Fruit fly (Drosophila melanogaster): ENCODE measurements around the gene Rph.

Gene Rph

DNA sequence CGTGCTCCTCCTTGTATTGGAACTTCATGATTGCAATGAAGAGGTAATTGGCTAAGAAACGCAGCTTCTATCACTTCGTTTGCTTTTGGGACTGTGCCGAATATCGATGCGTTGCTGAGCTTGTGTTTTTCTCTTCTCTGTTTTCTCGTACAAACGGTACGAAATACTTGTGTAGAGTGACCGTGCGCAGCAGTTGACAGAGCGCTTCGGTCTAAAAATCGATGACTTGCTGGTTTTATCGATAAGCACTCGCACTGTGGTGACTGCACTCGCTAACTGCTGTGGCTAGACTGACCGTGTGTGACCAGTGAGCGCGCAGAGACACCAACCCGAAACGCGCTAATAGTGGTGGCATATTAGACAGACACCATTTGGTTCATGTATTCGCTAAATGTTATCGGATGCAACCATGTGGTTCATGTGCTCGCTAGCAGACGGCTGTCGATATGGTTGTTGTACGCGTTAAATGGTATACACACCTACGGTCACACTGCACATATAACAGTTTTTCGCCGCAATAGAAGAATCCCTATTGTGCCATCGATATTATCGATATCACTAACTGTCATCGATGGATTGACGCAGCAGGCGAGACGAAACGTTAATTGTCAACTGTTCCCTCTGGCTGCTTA lies 10.7 kb upstream of the Rph start, which contains the start of the genes Atg8a and BTBD9 (continued):
- TF ChIP-seq tap (tag; optimal IDR thresholded peaks at IDR 0.05) (no peak), cwo (GFP tag; optimal IDR thresholded peaks at IDR 0.05) (peak; percentile 18), CG14441 (GFP tag; IDR thresholded peaks at IDR 0.05) (no peak), fd102C (GFP tag; optimal IDR thresholded peaks at IDR 0.05) (no peak), CG7357 (GFP tag; IDR thresholded peaks at IDR 0.05) (no peak), fru (optimal IDR thresholded peaks at IDR 0.05) (no peak), ssp (GFP tag; IDR thresholded peaks at IDR 0.05) (no peak), Dip3 (GFP tag; optimal IDR thresholded peaks at IDR 0.05) (peak; percentile 35), CG6254 (GFP tag; optimal IDR thresholded peaks at IDR 0.05) (no peak), zen (tag; optimal IDR thresholded peaks at IDR 0.05) (peak; percentile 18), HmgD (GFP tag; optimal IDR thresholded peaks at IDR 0.05) (peak; percentile 92), wdn (GFP tag; IDR thresholded peaks at IDR 0.05) (no peak), CoRest (tag; optimal IDR thresholded peaks at IDR 0.05) (no peak), CG14667 (GFP tag; IDR thresholded peaks at IDR 0.05) (no peak), tgo (GFP tag; IDR thresholded peaks at IDR 0.05) (peak; percentile 38; the same call in 2 of the 3 replicates), Gsc (GFP tag; IDR thresholded peaks at IDR 0.05) (no peak), Nf-YC (tag; optimal IDR thresholded peaks at IDR 0.05) (no peak), repo (GFP tag; optimal IDR thresholded peaks at IDR 0.05) (peak; percentile 41), CG11560 (tag; IDR thresholded peaks at IDR 0.05) (peak; percentile 84; the same call in 2 of the 3 replicates), Pdp1 (GFP tag; optimal IDR thresholded peaks at IDR 0.05) (peak in 1 of 2 experiments; percentile 74), CG7556 (GFP tag; optimal IDR thresholded peaks at IDR 0.05) (no peak), CG3995 (GFP tag; optimal IDR thresholded peaks at IDR 0.05) (no peak), CHES-1-like (GFP tag; optimal IDR thresholded peaks at IDR 0.05) (peak; percentile 51), fd96Cb (tag; optimal IDR thresholded peaks at IDR 0.05) (no peak), al (GFP tag; IDR thresholded peaks at IDR 0.05) (no peak), Fer1 (GFP tag; optimal IDR thresholded peaks at IDR 0.05) (peak; percentile 25), slbo (GFP tag; IDR thresholded peaks at IDR 0.05) (0 out of 2 replicates have a peak, but pooled peaks have one; percentile 32), slou (GFP tag; optimal IDR thresholded peaks at IDR 0.05) (no peak), Adf1 (GFP tag; IDR thresholded peaks at IDR 0.05) (no peak), Abd-B (GFP tag; optimal IDR thresholded peaks at IDR 0.05) (peak; percentile 10), CrebB (tag; optimal IDR thresholded peaks at IDR 0.05) (peak; percentile 42), CG4360 (GFP tag; IDR thresholded peaks at IDR 0.05) (peak; percentile 30; the same call in 1 of the 2 replicates), ara (GFP tag; IDR thresholded peaks at IDR 0.05) (no peak), run (tag; optimal IDR thresholded peaks at IDR 0.05) (no peak), mirr (GFP tag; optimal IDR thresholded peaks at IDR 0.05) (peak; percentile 26), CG12391 (tag; optimal IDR thresholded peaks at IDR 0.05) (peak; percentile 48), CG7963 (GFP tag; IDR thresholded peaks at IDR 0.05; ENCODE audit: partially characterized antibody) (peak; percentile 65), Spps (tag; optimal IDR thresholded peaks at IDR 0.05) (peak; percentile 3), gro (GFP tag; optimal IDR thresholded peaks at IDR 0.05) (peak; percentile 10), dm (GFP tag; optimal IDR thresholded peaks at IDR 0.05) (peak; percentile 49), CG13296 (GFP tag; optimal IDR thresholded peaks at IDR 0.05) (no peak), kay (GFP tag; optimal IDR thresholded peaks at IDR 0.05) (no peak), Trl (optimal IDR thresholded peaks at IDR 0.05) (no peak), Trl (GFP tag; optimal IDR thresholded peaks at IDR 0.05) (no peak), odd (GFP tag; optimal IDR thresholded peaks at IDR 0.05) (no peak), dpn (GFP tag; optimal IDR thresholded peaks at IDR 0.05) (peak; percentile 44 to 66), prd (optimal IDR thresholded peaks at IDR 0.05) (no peak), prd (GFP tag; IDR thresholded peaks at IDR 0.05) (no peak), Optix (GFP tag; IDR thresholded peaks at IDR 0.05) (no peak), eve (GFP tag; optimal IDR thresholded peaks at IDR 0.05) (no peak), cad (GFP tag; optimal IDR thresholded peaks at IDR 0.05) (no peak), ase (GFP tag; IDR thresholded peaks at IDR 0.05) (no peak)

Data from whole organism, embryonic.